Worm (Caenorhabditis elegans): ENCODE results near the gene daf-12.

DNA sequence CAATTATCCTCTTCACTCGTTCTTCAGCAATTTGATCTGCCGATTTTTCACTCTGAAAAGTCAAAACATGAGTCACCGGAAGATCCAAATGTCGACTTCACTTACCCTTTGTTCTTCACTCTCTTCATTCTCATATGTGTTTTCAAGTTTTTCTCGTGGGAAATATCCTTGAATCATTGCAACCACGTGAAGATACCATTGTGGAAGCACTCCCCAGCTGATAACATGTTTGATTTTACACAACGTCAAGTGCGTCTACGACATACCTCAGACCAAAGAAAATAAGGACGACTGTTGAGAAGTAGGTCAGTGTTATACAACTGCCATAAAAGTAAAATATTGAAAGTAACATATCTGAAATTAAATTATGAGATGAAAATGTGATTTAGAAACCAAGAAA, 7.3 kb upstream of the daf-12 start, which contains the start of gene M79.2:
- no peak for TF ChIP-seq madf-10 (tag; optimal IDR thresholded peaks at IDR 0.05)
- TF ChIP-seq cebp-1 (GFP tag; IDR thresholded peaks at IDR 0.05): no peak
- TF ChIP-seq cebp-1 (tag; optimal IDR thresholded peaks at IDR 0.05): no peak
- TF ChIP-seq sea-2 (GFP tag; IDR thresholded peaks at IDR 0.05): no peak
- no peak for TF ChIP-seq C06A6.2 (GFP tag; conservative IDR thresholded peaks at IDR 0.05)
- no peak for TF ChIP-seq rec-8 (tag; optimal IDR thresholded peaks at IDR 0.05)
- TF ChIP-seq nfya-1 (tag; optimal IDR thresholded peaks at IDR 0.05; ENCODE audit: borderline replicate concordance, insufficient read depth): no peak
- TF ChIP-seq snpc-1.1 (tag; optimal IDR thresholded peaks at IDR 0.05; ENCODE audit: insufficient read depth): no peak
- TF ChIP-seq unc-62 (GFP tag; optimal IDR thresholded peaks at IDR 0.05): no peak
- no peak for TF ChIP-seq lin-35 (GFP tag; optimal IDR thresholded peaks at IDR 0.05)
- no peak for TF ChIP-seq F10E7.11 (tag; optimal IDR thresholded peaks at IDR 0.05)
- TF ChIP-seq ekl-4 (GFP tag; IDR thresholded peaks at IDR 0.05): no peak
- TF ChIP-seq ceh-40 (GFP tag; IDR thresholded peaks at IDR 0.05): no peak
- TF ChIP-seq efl-1 (GFP tag; optimal IDR thresholded peaks at IDR 0.05): no peak
- TF ChIP-seq sdz-38 (tag; optimal IDR thresholded peaks at IDR 0.05): no peak
